Fruit fly (Drosophila melanogaster) whole organism, embryonic: ENCODE results near the gene mus301.

Experiments
- Adf1 ChIP-seq: fragments of 200-800 bp; sonication (Bioruptor generic); IDR thresholded peaks from 2 replicates; pipeline ENCODE4 v1.3.6; 2022; ENCODE audit warnings: missing biosample characterization, missing genetic modification characterization
- B-H2 ChIP-seq: fragments of 200-800 bp; sonication (Bioruptor generic); optimal IDR thresholded peaks from 2 replicates; lab custom pipeline; 2018; ENCODE audit warnings: missing biosample characterization, mild to moderate bottlenecking, missing genetic modification characterization
- Bteb2 ChIP-seq: fragments of 200-800 bp; sonication (Bioruptor generic); optimal IDR thresholded peaks from 2 replicates; lab custom pipeline; 2016; ENCODE audit warnings: missing biosample characterization, missing genetic modification characterization
- CG18619 ChIP-seq: fragments of 200-800 bp; sonication (Bioruptor generic); optimal IDR thresholded peaks from 3 replicates; lab custom pipeline; 2017; ENCODE audit warnings: missing biosample characterization, mild to moderate bottlenecking, missing genetic modification characterization
- CG33213 ChIP-seq: fragments of 200-800 bp; sonication (Bioruptor generic); optimal IDR thresholded peaks from 3 replicates; lab custom pipeline; 2016; ENCODE audit warnings: missing biosample characterization, missing genetic modification characterization
- CG42726 ChIP-seq: fragments of 200-800 bp; sonication (Bioruptor generic); IDR thresholded peaks from 2 replicates; pipeline ENCODE4 v1.3.6; 2022; ENCODE audit warnings: missing biosample characterization, missing genetic modification characterization; ENCODE audit not compliant: partially characterized antibody
- amos ChIP-seq: fragments of 200-800 bp; sonication (Bioruptor generic); IDR thresholded peaks from 2 replicates; pipeline ENCODE4 v1.3.6; 2022; ENCODE audit warnings: missing biosample characterization, missing genetic modification characterization; ENCODE audit not compliant: partially characterized antibody
- bab2 ChIP-seq: fragments of 200-800 bp; sonication (Bioruptor generic); optimal IDR thresholded peaks from 2 replicates; lab custom pipeline; 2016; ENCODE audit warnings: missing biosample characterization, missing genetic modification characterization
- maf-S ChIP-seq: fragments of 200-800 bp; sonication (Bioruptor generic); optimal IDR thresholded peaks from 2 replicates; lab custom pipeline; 2016; ENCODE audit warnings: missing biosample characterization, missing genetic modification characterization
- otp ChIP-seq: fragments of 200-800 bp; sonication (Bioruptor generic); IDR thresholded peaks from 3 replicates; pipeline ENCODE4, ENCODE4 v1.3.6; 2022; ENCODE audit warnings: missing biosample characterization, missing genetic modification characterization
- tin ChIP-seq: fragments of 200-800 bp; sonication (Bioruptor generic); optimal IDR thresholded peaks from 3 replicates; lab custom pipeline; 2016; ENCODE audit warnings: missing biosample characterization, missing genetic modification characterization

- TF ChIP-seq tin (peak; percentile 90), CG42726 (GFP tag; lab: Robert Waterston, UW) (no peak), CG33213 (GFP tag; lab: Kevin White, UChicago) (peak; percentile 76), Bteb2 (GFP tag; lab: Kevin White, UChicago) (peak; percentile 88), otp (GFP tag; lab: Robert Waterston, UW) (peak; percentile 82; the same call in 2 of the 3 replicates), CG18619 (peak; percentile 97), bab2 (peak; percentile 88), maf-S (peak; percentile 79), amos (GFP tag; lab: Robert Waterston, UW) (no peak), Adf1 (GFP tag; lab: Robert Waterston, UW) (peak; percentile 97), B-H2 (GFP tag; lab: Kevin White, UChicago) (peak; percentile 97)
These were observed 41.5 kb upstream of the mus301 start for dm6 chr3L:8096106-8096558.
